Fruit fly (Drosophila melanogaster): Measurements from ENCODE around the gene CG42450.
A peak's percentile ranks its signal among the peaks of the same experiment; 100 is the strongest.

The CG42450 gene

dm6 chrX:18789353-18790210 is 23.5 kb upstream of the CG42450 start (continued):
- TF ChIP-seq CG7745 (tag; optimal IDR thresholded peaks at IDR 0.05) (no peak), org-1 (GFP tag; optimal IDR thresholded peaks at IDR 0.05) (peak; percentile 37), CG12942 (GFP tag; optimal IDR thresholded peaks at IDR 0.05) (no peak), Hand (GFP tag; optimal IDR thresholded peaks at IDR 0.05) (no peak), CG3163 (GFP tag; optimal IDR thresholded peaks at IDR 0.05) (no peak), tup (GFP tag; optimal IDR thresholded peaks at IDR 0.05) (no peak), CG8944 (GFP tag; optimal IDR thresholded peaks at IDR 0.05) (peak; percentile 29), scrt (GFP tag; optimal IDR thresholded peaks at IDR 0.05) (no peak), Fer2 (tag; optimal IDR thresholded peaks at IDR 0.05) (no peak), CG18262 (tag; optimal IDR thresholded peaks at IDR 0.05) (peak; percentile 78), CG13775 (GFP tag; optimal IDR thresholded peaks at IDR 0.05) (peak; percentile 78), chinmo (GFP tag; IDR thresholded peaks at IDR 0.05; ENCODE audit: partially characterized antibody) (0 out of 4 replicates have a peak, but pooled peaks have one; percentile 48), CG7372 (GFP tag; IDR thresholded peaks at IDR 0.05) (0 out of 2 replicates have a peak, but pooled peaks have one; percentile 29), rib (GFP tag; IDR thresholded peaks at IDR 0.05) (peak; percentile 78), run (tag; optimal IDR thresholded peaks at IDR 0.05) (peak; percentile 16), CG33213 (GFP tag; optimal IDR thresholded peaks at IDR 0.05) (no peak), Stat92E (GFP tag; optimal IDR thresholded peaks at IDR 0.05) (no peak), CG11085 (GFP tag; IDR thresholded peaks at IDR 0.05) (no peak), ssp (GFP tag; IDR thresholded peaks at IDR 0.05) (no peak), NfI (GFP tag; optimal IDR thresholded peaks at IDR 0.05) (peak; percentile 60), ranshi (GFP tag; IDR thresholded peaks at IDR 0.05) (no peak), dmrt11E (tag; optimal IDR thresholded peaks at IDR 0.05) (peak; percentile 27), dan (GFP tag; IDR thresholded peaks at IDR 0.05) (no peak), CG17186 (GFP tag; optimal IDR thresholded peaks at IDR 0.05) (no peak), CrebB (tag; optimal IDR thresholded peaks at IDR 0.05) (no peak), Hsf (GFP tag; optimal IDR thresholded peaks at IDR 0.05) (peak; percentile 62), Dfd (GFP tag; optimal IDR thresholded peaks at IDR 0.05) (no peak), fru (optimal IDR thresholded peaks at IDR 0.05) (no peak), CG30431 (GFP tag; optimal IDR thresholded peaks at IDR 0.05) (peak; percentile 38), en (GFP tag; optimal IDR thresholded peaks at IDR 0.05) (no peak), Atf3 (GFP tag; optimal IDR thresholded peaks at IDR 0.05) (peak; percentile 11), CG18764 (GFP tag; optimal IDR thresholded peaks at IDR 0.05) (peak; percentile 8), CG15269 (tag; optimal IDR thresholded peaks at IDR 0.05) (peak; percentile 68), HmgZ (tag; optimal IDR thresholded peaks at IDR 0.05) (peak; percentile 5), lov (optimal IDR thresholded peaks at IDR 0.05) (no peak), lov (GFP tag; IDR thresholded peaks at IDR 0.05) (no peak), Myb (GFP tag; optimal IDR thresholded peaks at IDR 0.05) (peak; percentile 52), CG9437 (GFP tag; optimal IDR thresholded peaks at IDR 0.05) (peak; percentile 57), gt (GFP tag; IDR thresholded peaks at IDR 0.05) (no peak), CG34376 (GFP tag; optimal IDR thresholded peaks at IDR 0.05) (peak; percentile 15), sens (GFP tag) (peak; percentile 94), CG8290 (GFP tag; optimal IDR thresholded peaks at IDR 0.05) (no peak), CG8290 (tag; optimal IDR thresholded peaks at IDR 0.05) (peak in 1 of 2 experiments; percentile 44), tap (tag; optimal IDR thresholded peaks at IDR 0.05) (no peak), zfh2 (GFP tag; optimal IDR thresholded peaks at IDR 0.05) (peak; percentile 68), BEAF-32 (GFP tag; optimal IDR thresholded peaks at IDR 0.05) (no peak), Sry-β (GFP tag; optimal IDR thresholded peaks at IDR 0.05) (no peak), wdn (GFP tag; IDR thresholded peaks at IDR 0.05) (no peak), CG18599 (GFP tag; optimal IDR thresholded peaks at IDR 0.05) (peak; percentile 69), CG31388 (GFP tag; optimal IDR thresholded peaks at IDR 0.05) (no peak)
